Worm (Caenorhabditis elegans) whole organism, L4/young adult: ENCODE data around the gene F09F7.5.

ENCODE experiments used
- dao-5 ChIP-seq: sonication (generic microtip); optimal IDR thresholded peaks from 2 replicates; lab custom pipeline; 2016; ENCODE audit warnings: missing genotype, missing genetic modification characterization, moderate library complexity, missing compliant biosample characterization
- him-1 ChIP-seq: sonication (generic microtip); optimal IDR thresholded peaks from 2 replicates; lab custom pipeline; 2016; ENCODE audit warnings: missing genotype, missing genetic modification reagents, missing genetic modification characterization, missing compliant biosample characterization

DNA sequence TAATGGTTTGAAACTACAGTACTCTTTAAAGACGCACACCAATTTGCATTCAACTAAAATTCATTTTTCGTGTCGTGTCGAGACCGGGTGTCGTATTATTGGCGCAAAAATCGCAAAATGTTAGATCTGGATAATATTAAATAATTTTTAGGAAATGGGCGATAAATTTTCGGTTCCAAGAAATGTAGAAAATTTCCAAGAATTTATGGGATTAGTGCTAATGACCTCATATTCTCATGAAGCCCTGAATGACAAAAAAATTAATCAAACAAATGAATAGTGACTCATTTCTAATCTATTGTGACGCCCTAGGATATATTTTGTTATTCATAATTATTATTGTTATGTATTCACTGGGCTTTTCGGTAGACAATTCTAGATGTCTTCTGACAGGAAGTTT is 46.1 kb upstream of the F09F7.5 start:
- TF ChIP-seq dao-5 (tag; lab: Kevin White, UChicago) (no peak), him-1 (tag; lab: Kevin White, UChicago) (no peak)
